Worm (Caenorhabditis elegans): ENCODE results near the gene Y46D2A.3.

- TF ChIP-seq cog-1 (tag; optimal IDR thresholded peaks at IDR 0.05) (no peak), flt-1 (GFP tag; IDR thresholded peaks at IDR 0.05) (no peak)
These were observed 42.4 kb downstream of the Y46D2A.3 start, which contains the start of gene scl-15 for ce11 chrII:3284558-3284957.

All from whole organism, midembryonic.